Worm (Caenorhabditis elegans) whole organism, early embryonic: ENCODE results near the gene dgtr-1.

Source experiments
- B0310.2 ChIP-seq: sonication (generic microtip); optimal IDR thresholded peaks from 2 replicates; lab custom pipeline; 2016; ENCODE audit warnings: mild to moderate bottlenecking, missing genetic modification characterization, missing compliant biosample characterization
- F13C5.2 ChIP-seq: sonication (generic microtip); optimal IDR thresholded peaks from 2 replicates; lab custom pipeline; 2017; ENCODE audit warnings: mild to moderate bottlenecking, missing genetic modification characterization, inconsistent platforms, missing compliant biosample characterization
- aly-1 ChIP-seq: sonication (generic microtip); optimal IDR thresholded peaks from 2 replicates; lab custom pipeline; 2016; ENCODE audit warnings: missing genetic modification characterization, missing compliant biosample characterization
- ama-1 ChIP-seq: fragments of 150-350 bp; optimal IDR thresholded peaks from 2 replicates; lab custom pipeline; 2014
- ceh-13 ChIP-seq: fragments of 200-800 bp; sonication (Bioruptor generic); optimal IDR thresholded peaks from 2 replicates; lab custom pipeline; 2018; ENCODE audit warnings: mild to moderate bottlenecking, missing genetic modification characterization, missing compliant biosample characterization
- ceh-36 ChIP-seq: sonication (generic microtip); optimal IDR thresholded peaks from 2 replicates; lab custom pipeline; 2016; ENCODE audit warnings: missing genetic modification characterization, inconsistent platforms, missing compliant biosample characterization
- ets-7 ChIP-seq: sonication (generic microtip); optimal IDR thresholded peaks from 2 replicates; lab custom pipeline; 2016; ENCODE audit warnings: missing genotype, missing genetic modification characterization, missing compliant biosample characterization
- flt-1 ChIP-seq: fragments of 200-800 bp; sonication (Bioruptor generic); IDR thresholded peaks from 2 replicates; pipeline ENCODE4 v1.3.6; 2022; ENCODE audit warnings: missing genetic modification characterization, missing compliant biosample characterization
- hmbx-1 ChIP-seq: sonication (generic microtip); optimal IDR thresholded peaks from 2 replicates; lab custom pipeline; 2016; ENCODE audit warnings: mild to moderate bottlenecking, missing genetic modification characterization, missing compliant biosample characterization
- hmg-4 ChIP-seq: fragments of 200-800 bp; sonication (Bioruptor generic); optimal IDR thresholded peaks from 2 replicates; lab custom pipeline; 2018; ENCODE audit warnings: mild to moderate bottlenecking, missing genetic modification characterization, missing compliant biosample characterization
- hnd-1 ChIP-seq: sonication (generic microtip); optimal IDR thresholded peaks from 2 replicates; lab custom pipeline; 2016; ENCODE audit warnings: missing genetic modification characterization, missing compliant biosample characterization
- pes-1 ChIP-seq: fragments of 200-800 bp; sonication (Bioruptor generic); IDR thresholded peaks from 2 replicates; pipeline ENCODE4 v1.3.6; 2022; ENCODE audit warnings: missing genetic modification reagents, missing genetic modification characterization, missing compliant biosample characterization
- scrt-1 ChIP-seq: fragments of 200-800 bp; sonication (Bioruptor generic); IDR thresholded peaks from 2 replicates; pipeline ENCODE4 v1.3.6; 2022; ENCODE audit warnings: missing genetic modification characterization, missing compliant biosample characterization
- sea-1 ChIP-seq: fragments of 200-800 bp; sonication (Bioruptor generic); conservative IDR thresholded peaks from 2 replicates; pipeline ENCODE4 v1.3.6; 2022; ENCODE audit warnings: missing genetic modification characterization, missing compliant biosample characterization
- tbx-11 ChIP-seq: fragments of 200-800 bp; sonication (Bioruptor generic); IDR thresholded peaks from 2 replicates; pipeline ENCODE4 v1.3.6; 2022; ENCODE audit warnings: missing genetic modification characterization, missing compliant biosample characterization
- tbx-37 ChIP-seq: fragments of 200-800 bp; sonication (Bioruptor generic); conservative IDR thresholded peaks from 2 replicates; pipeline ENCODE4 v1.3.6; 2022; ENCODE audit warnings: missing genetic modification reagents, missing genetic modification characterization, missing compliant biosample characterization
- tra-4 ChIP-seq: sonication (generic microtip); optimal IDR thresholded peaks from 2 replicates; lab custom pipeline; 2017; ENCODE audit warnings: missing genetic modification characterization, missing compliant biosample characterization

The dgtr-1 gene

ce11 chrV:6488849-6489248, 8.1 kb upstream of the dgtr-1 start, which contains the start of gene lec-10:
Gene lec-10 (minus strand): TSS chrV:6489120.
- no peak for TF ChIP-seq ceh-13 (GFP tag; lab: Kevin White, UChicago)

DNA sequence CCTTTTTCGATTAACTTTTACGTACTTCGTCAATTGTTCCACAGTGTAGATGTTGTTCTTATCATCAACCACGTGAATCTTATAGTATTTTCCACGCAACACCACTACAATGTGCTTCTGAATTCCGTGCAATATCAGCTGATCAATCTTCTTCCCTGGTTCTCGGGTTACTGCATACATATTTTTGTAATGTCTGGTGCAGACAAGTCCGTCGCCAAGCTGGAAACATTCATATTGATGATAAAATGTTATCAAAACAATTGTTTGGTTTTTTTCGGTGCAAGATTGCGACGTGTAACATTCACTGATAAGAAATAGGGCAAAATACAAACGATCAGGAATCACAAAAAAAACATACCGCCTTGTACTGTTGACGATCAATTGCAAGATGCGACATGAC, 4.4 kb upstream of the dgtr-1 start:
- TF ChIP-seq sea-1 (GFP tag; lab: Robert Waterston, UW) (no peak), B0310.2 (tag; lab: Kevin White, UChicago) (no peak), hmbx-1 (tag; lab: Kevin White, UChicago) (no peak), aly-1 (tag; lab: Kevin White, UChicago) (no peak), ceh-13 (GFP tag; lab: Kevin White, UChicago) (no peak), ceh-36 (no peak), hnd-1 (tag; lab: Kevin White, UChicago) (no peak), ama-1 (lab: Kevin White, UChicago) (no peak), scrt-1 (GFP tag; lab: Robert Waterston, UW) (no peak), ets-7 (tag; lab: Kevin White, UChicago) (no peak), F13C5.2 (tag; lab: Kevin White, UChicago) (no peak), tbx-37 (GFP tag; lab: Robert Waterston, UW) (no peak)

- no peak for TF ChIP-seq ets-7 (tag; lab: Kevin White, UChicago)
- no peak for TF ChIP-seq sea-1 (GFP tag; lab: Robert Waterston, UW)
- TF ChIP-seq flt-1 (GFP tag; lab: Robert Waterston, UW): no peak
- no peak for TF ChIP-seq ceh-13 (GFP tag; lab: Kevin White, UChicago)
- no peak for TF ChIP-seq scrt-1 (GFP tag; lab: Robert Waterston, UW)
- no peak for TF ChIP-seq hmg-4 (GFP tag; lab: Kevin White, UChicago)
- no peak for TF ChIP-seq tbx-37 (GFP tag; lab: Robert Waterston, UW)
- TF ChIP-seq ceh-36: no peak
- no peak for TF ChIP-seq B0310.2 (tag; lab: Kevin White, UChicago)
- no peak for TF ChIP-seq hnd-1 (tag; lab: Kevin White, UChicago)
- TF ChIP-seq tbx-11 (GFP tag; lab: Robert Waterston, UW): no peak
- TF ChIP-seq pes-1: no peak
- TF ChIP-seq F13C5.2 (tag; lab: Kevin White, UChicago): no peak
- TF ChIP-seq aly-1 (tag; lab: Kevin White, UChicago): no peak
These were observed 3.1 kb upstream of the dgtr-1 start, which contains the start of gene cpt-6 for ce11 chrV:6493821-6494220. Gene cpt-6 (minus strand): TSS chrV:6493921.

DNA sequence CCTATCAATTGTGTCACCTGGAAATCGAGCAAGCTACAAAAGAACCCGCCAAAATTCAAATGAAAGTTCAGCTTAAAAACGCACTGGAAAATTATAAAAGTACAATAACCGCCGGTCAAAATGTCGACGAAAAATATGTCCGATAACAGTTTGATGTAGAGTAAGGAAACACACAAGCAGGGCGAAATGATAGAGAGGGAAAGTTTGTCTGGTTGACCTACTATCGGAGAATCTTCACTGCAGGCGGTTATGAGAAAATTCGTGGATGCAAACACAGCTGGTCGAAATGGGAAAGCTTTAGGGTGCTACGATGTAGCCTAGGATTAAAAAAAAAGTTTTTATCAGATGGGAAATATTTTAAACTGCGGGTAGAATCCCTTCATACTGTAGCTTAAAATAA, 1.6 kb upstream of the dgtr-1 start:
- TF ChIP-seq B0310.2 (tag; lab: Kevin White, UChicago) (no peak), hmbx-1 (tag; lab: Kevin White, UChicago) (no peak), ets-7 (tag; lab: Kevin White, UChicago) (no peak), flt-1 (GFP tag; lab: Robert Waterston, UW) (no peak), tra-4 (tag; lab: Kevin White, UChicago) (no peak), hnd-1 (tag; lab: Kevin White, UChicago) (no peak), hmg-4 (GFP tag; lab: Kevin White, UChicago) (no peak), ceh-13 (GFP tag; lab: Kevin White, UChicago) (no peak), sea-1 (GFP tag; lab: Robert Waterston, UW) (no peak), scrt-1 (GFP tag; lab: Robert Waterston, UW) (no peak), pes-1 (no peak), ceh-36 (no peak), tbx-11 (GFP tag; lab: Robert Waterston, UW) (no peak), tbx-37 (GFP tag; lab: Robert Waterston, UW) (no peak), F13C5.2 (tag; lab: Kevin White, UChicago) (no peak), aly-1 (tag; lab: Kevin White, UChicago) (no peak), ama-1 (lab: Kevin White, UChicago) (no peak)

DNA sequence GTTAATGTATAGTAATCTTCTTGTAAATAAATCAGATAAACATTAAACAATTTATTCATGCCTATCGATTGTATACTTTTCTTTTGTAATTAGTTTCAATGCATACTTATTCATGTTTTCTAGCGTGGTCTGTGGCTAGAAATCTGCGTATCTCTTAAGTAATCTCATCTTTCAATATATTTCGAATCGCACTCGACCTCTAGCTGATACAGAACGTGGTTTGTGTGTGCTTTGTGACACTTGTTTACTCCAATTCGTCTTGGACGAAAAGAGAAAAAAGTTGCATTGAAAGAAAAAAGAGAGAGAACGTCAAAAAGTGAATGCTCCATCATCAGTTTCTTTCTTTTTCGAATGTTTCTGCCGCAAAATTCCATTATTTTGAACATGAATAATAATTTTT, 1.5 kb downstream of the dgtr-1 start:
- TF ChIP-seq hmg-4 (GFP tag; lab: Kevin White, UChicago) (no peak), ets-7 (tag; lab: Kevin White, UChicago) (no peak), scrt-1 (GFP tag; lab: Robert Waterston, UW) (no peak), tbx-11 (GFP tag; lab: Robert Waterston, UW) (no peak), ama-1 (lab: Kevin White, UChicago) (no peak), ceh-13 (GFP tag; lab: Kevin White, UChicago) (no peak), F13C5.2 (tag; lab: Kevin White, UChicago) (no peak), tra-4 (tag; lab: Kevin White, UChicago) (no peak), ceh-36 (no peak), B0310.2 (tag; lab: Kevin White, UChicago) (no peak), tbx-37 (GFP tag; lab: Robert Waterston, UW) (no peak)

DNA sequence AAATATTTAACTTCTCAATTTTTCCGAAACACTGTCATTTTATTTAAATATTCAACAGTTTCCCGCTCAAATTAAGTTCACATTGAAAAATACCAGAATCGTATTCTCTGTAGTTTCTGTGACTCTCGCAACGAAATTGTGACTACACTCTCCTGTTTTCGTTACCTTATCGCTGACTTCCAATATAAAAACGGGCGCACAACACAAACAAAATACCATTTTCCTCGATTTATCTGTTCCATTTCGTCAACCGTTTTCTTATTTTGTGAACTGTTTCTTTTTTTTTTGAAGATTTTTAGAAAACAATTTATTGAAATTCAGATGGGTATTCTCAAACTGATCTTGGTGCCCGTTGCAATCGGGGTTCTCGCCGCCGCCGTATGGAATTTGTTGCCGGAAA, 2.0 kb downstream of the dgtr-1 start, which contains the start of gene W01A11.1:
W01A11.1 (plus strand) TSS at position 322 of the 400 bp plus-strand sequence.
- TF ChIP-seq hmbx-1 (tag; lab: Kevin White, UChicago) (no peak), hnd-1 (tag; lab: Kevin White, UChicago) (no peak), flt-1 (GFP tag; lab: Robert Waterston, UW) (no peak), tbx-37 (GFP tag; lab: Robert Waterston, UW) (no peak), aly-1 (tag; lab: Kevin White, UChicago) (no peak), hmg-4 (GFP tag; lab: Kevin White, UChicago) (no peak), sea-1 (GFP tag; lab: Robert Waterston, UW) (no peak), ceh-36 (no peak), F13C5.2 (tag; lab: Kevin White, UChicago) (no peak), tbx-11 (GFP tag; lab: Robert Waterston, UW) (no peak), ceh-13 (GFP tag; lab: Kevin White, UChicago) (no peak), ama-1 (lab: Kevin White, UChicago) (no peak), B0310.2 (tag; lab: Kevin White, UChicago) (no peak), tra-4 (tag; lab: Kevin White, UChicago) (no peak), scrt-1 (GFP tag; lab: Robert Waterston, UW) (no peak), ets-7 (tag; lab: Kevin White, UChicago) (no peak), pes-1 (no peak)

- TF ChIP-seq tbx-37 (GFP tag; lab: Robert Waterston, UW) (no peak), hmg-4 (GFP tag; lab: Kevin White, UChicago) (no peak), ceh-13 (GFP tag; lab: Kevin White, UChicago) (no peak), ama-1 (lab: Kevin White, UChicago) (no peak), pes-1 (no peak), B0310.2 (tag; lab: Kevin White, UChicago) (no peak)
These were observed 6.2 kb downstream of the dgtr-1 start for ce11 chrV:6503158-6503557.
